Worm (Caenorhabditis elegans) whole organism, mixed stage, embryonic: Measurements from ENCODE around the gene F07C4.11.

Experiments
- drap-1 ChIP-seq: fragments of 200-800 bp; sonication (Bioruptor generic); optimal IDR thresholded peaks from 3 replicates; lab custom pipeline; 2018; ENCODE audit warnings: mild to moderate bottlenecking, missing genetic modification characterization, missing compliant biosample characterization
- elt-1 ChIP-seq: sonication (generic microtip); optimal IDR thresholded peaks from 2 replicates; lab custom pipeline; 2017; ENCODE audit warnings: missing genetic modification characterization, mild to moderate bottlenecking, missing compliant biosample characterization, antibody characterized with exemption, moderate library complexity, borderline replicate concordance; ENCODE audit not compliant: insufficient read depth
- elt-3 ChIP-seq: fragments of 150-350 bp; optimal IDR thresholded peaks from 2 replicates; lab custom pipeline; 2014; ENCODE audit warnings: missing biosample characterization, missing genetic modification characterization
- flh-1 ChIP-seq: fragments of 200-800 bp; sonication (Bioruptor generic); optimal IDR thresholded peaks from 2 replicates; lab custom pipeline; 2018; ENCODE audit warnings: mild to moderate bottlenecking, missing genetic modification characterization, moderate library complexity, missing compliant biosample characterization
- lin-13 ChIP-seq: fragments of 150-350 bp; optimal IDR thresholded peaks from 2 replicates; lab custom pipeline; 2014; ENCODE audit warnings: missing biosample characterization, missing genetic modification characterization
- lsy-2 ChIP-seq: fragments of 150-350 bp; optimal IDR thresholded peaks from 2 replicates; lab custom pipeline; 2014; ENCODE audit warnings: missing biosample characterization, missing genetic modification characterization
- mep-1 ChIP-seq: fragments of 150-350 bp; optimal IDR thresholded peaks from 2 replicates; lab custom pipeline; 2017; ENCODE audit warnings: missing biosample characterization, missing genetic modification reagents, missing genetic modification characterization, inconsistent platforms
- nhr-12 ChIP-seq: fragments of 150-350 bp; optimal IDR thresholded peaks from 2 replicates; lab custom pipeline; 2014; ENCODE audit warnings: missing biosample characterization, missing genetic modification characterization
- nhr-28 ChIP-seq: fragments of 150-350 bp; optimal IDR thresholded peaks from 2 replicates; lab custom pipeline; 2014; ENCODE audit warnings: missing biosample characterization, missing genetic modification characterization
- pha-4 ChIP-seq: fragments of 150-350 bp; optimal IDR thresholded peaks from 2 replicates; lab custom pipeline; 2018; ENCODE audit warnings: missing biosample characterization, missing genetic modification reagents, missing genetic modification characterization
- snpc-4 ChIP-seq: fragments of 150-350 bp; optimal IDR thresholded peaks from 2 replicates; lab custom pipeline; 2014; ENCODE audit warnings: missing biosample characterization, missing genetic modification characterization
- unc-62 ChIP-seq: fragments of 150-350 bp; optimal IDR thresholded peaks from 2 replicates; lab custom pipeline; 2014; ENCODE audit warnings: missing biosample characterization, missing genetic modification reagents, missing genetic modification characterization
- ztf-11 ChIP-seq: fragments of 150-350 bp; optimal IDR thresholded peaks from 2 replicates; lab custom pipeline; 2014; ENCODE audit warnings: missing biosample characterization, missing genetic modification characterization

ce11 chrV:7667940-7668339 lies 24.6 kb upstream of the F07C4.11 start, which contains the start of gene C12D5.5:
- no peak for TF ChIP-seq pha-4 (tag; lab: Kevin White, UChicago)
- no peak for TF ChIP-seq ztf-11 (tag; lab: Kevin White, UChicago)
- no peak for TF ChIP-seq nhr-12 (tag; lab: Kevin White, UChicago)
- TF ChIP-seq unc-62 (GFP tag; lab: Kevin White, UChicago), result no peak
- TF ChIP-seq lin-13 (tag; lab: Kevin White, UChicago), result no peak
- no peak for TF ChIP-seq lsy-2 (tag; lab: Kevin White, UChicago)
- TF ChIP-seq elt-3 (tag; lab: Kevin White, UChicago), result no peak
- no peak for TF ChIP-seq flh-1 (GFP tag; lab: Kevin White, UChicago)
- TF ChIP-seq mep-1 (tag; lab: Kevin White, UChicago), result no peak
- no peak for TF ChIP-seq nhr-28 (tag; lab: Kevin White, UChicago)
- TF ChIP-seq snpc-4 (tag; lab: Kevin White, UChicago), result no peak
- no peak for TF ChIP-seq drap-1 (GFP tag; lab: Kevin White, UChicago)
- TF ChIP-seq elt-1, result no peak
